Fruit fly (Drosophila melanogaster): Measurements from ENCODE around the gene CG11109.

- TF ChIP-seq Sox102F (GFP tag; optimal IDR thresholded peaks at IDR 0.05), result no peak
- no peak for TF ChIP-seq CG6854 (GFP tag; optimal IDR thresholded peaks at IDR 0.05)
- TF ChIP-seq CG8319 (GFP tag; optimal IDR thresholded peaks at IDR 0.05), result no peak
- TF ChIP-seq achi (GFP tag; optimal IDR thresholded peaks at IDR 0.05), result no peak
- TF ChIP-seq topi (GFP tag; optimal IDR thresholded peaks at IDR 0.05), result no peak
- no peak for TF ChIP-seq salr (GFP tag; optimal IDR thresholded peaks at IDR 0.05)
- TF ChIP-seq Hr39 (GFP tag; optimal IDR thresholded peaks at IDR 0.05), result no peak
Measured at dm6 chr3L:22901612-22902011, 29.6 kb downstream of the CG11109 start, which contains the start of gene BoYb.
